Fruit fly (Drosophila melanogaster): ENCODE data around the gene CG9121.

Gene CG9121

dm6 chr2L:5002711-5003402, 48.0 kb downstream of the CG9121 start (continued):
- TF ChIP-seq fu2 (GFP tag; optimal IDR thresholded peaks at IDR 0.05) (no peak), CG11504 (tag; optimal IDR thresholded peaks at IDR 0.05) (peak; percentile 15), maf-S (GFP tag; optimal IDR thresholded peaks at IDR 0.05) (no peak), D19B (GFP tag; optimal IDR thresholded peaks at IDR 0.05) (no peak), BtbVII (GFP tag; optimal IDR thresholded peaks at IDR 0.05) (no peak), sna (GFP tag; IDR thresholded peaks at IDR 0.05; ENCODE audit: partially characterized antibody) (no peak), CG31441 (GFP tag; IDR thresholded peaks at IDR 0.05) (no peak), CG11398 (GFP tag; optimal IDR thresholded peaks at IDR 0.05) (no peak), zen2 (GFP tag; IDR thresholded peaks at IDR 0.05; ENCODE audit: partially characterized antibody) (no peak), CG8478 (optimal IDR thresholded peaks at IDR 0.05) (no peak), pfk (GFP tag; optimal IDR thresholded peaks at IDR 0.05) (no peak), tgo (GFP tag; IDR thresholded peaks at IDR 0.05) (0 out of 3 replicates have a peak, but pooled peaks have one; percentile 13), CG2129 (GFP tag; IDR thresholded peaks at IDR 0.05; ENCODE audit: partially characterized antibody) (no peak), Gug (GFP tag; IDR thresholded peaks at IDR 0.05) (no peak), CG2120 (GFP tag; optimal IDR thresholded peaks at IDR 0.05) (peak; percentile 5), CG4617 (GFP tag; optimal IDR thresholded peaks at IDR 0.05; ENCODE audit: borderline replicate concordance) (no peak), CG34376 (GFP tag; optimal IDR thresholded peaks at IDR 0.05) (no peak), dysf (GFP tag; IDR thresholded peaks at IDR 0.05) (no peak), zfh1 (GFP tag; IDR thresholded peaks at IDR 0.05) (no peak), toy (GFP tag; IDR thresholded peaks at IDR 0.05) (no peak), ftz-f1 (GFP tag; optimal IDR thresholded peaks at IDR 0.05) (no peak), HHEX (GFP tag; optimal IDR thresholded peaks at IDR 0.05) (no peak), br (optimal IDR thresholded peaks at IDR 0.05) (no peak), CG9876 (GFP tag; optimal IDR thresholded peaks at IDR 0.05) (no peak), Scr (GFP tag; IDR thresholded peaks at IDR 0.05; ENCODE audit: partially characterized antibody) (no peak), jing (GFP tag; optimal IDR thresholded peaks at IDR 0.05) (no peak), Mrtf (GFP tag; IDR thresholded peaks at IDR 0.05) (no peak), Hmx (GFP tag; optimal IDR thresholded peaks at IDR 0.05) (no peak), CG7928 (GFP tag; optimal IDR thresholded peaks at IDR 0.05) (no peak), org-1 (GFP tag; optimal IDR thresholded peaks at IDR 0.05) (no peak), CG6765 (GFP tag; optimal IDR thresholded peaks at IDR 0.05) (no peak), Gsc (GFP tag; IDR thresholded peaks at IDR 0.05) (no peak), sqz (GFP tag; optimal IDR thresholded peaks at IDR 0.05) (no peak), CG32532 (GFP tag; IDR thresholded peaks at IDR 0.05) (no peak), CG2875 (GFP tag; optimal IDR thresholded peaks at IDR 0.05) (no peak), tup (GFP tag; optimal IDR thresholded peaks at IDR 0.05) (no peak), psq (GFP tag; optimal IDR thresholded peaks at IDR 0.05) (no peak), lola (GFP tag; optimal IDR thresholded peaks at IDR 0.05) (no peak), Dp (GFP tag; optimal IDR thresholded peaks at IDR 0.05) (no peak), Hr51 (GFP tag; optimal IDR thresholded peaks at IDR 0.05) (no peak), Med (GFP tag) (peak; percentile 27), zfh2 (GFP tag; optimal IDR thresholded peaks at IDR 0.05) (peak; percentile 19), slp2 (GFP tag; optimal IDR thresholded peaks at IDR 0.05) (no peak), usp (GFP tag; optimal IDR thresholded peaks at IDR 0.05) (no peak), tap (tag; optimal IDR thresholded peaks at IDR 0.05) (no peak), lov (optimal IDR thresholded peaks at IDR 0.05) (no peak), lov (GFP tag; IDR thresholded peaks at IDR 0.05) (0 out of 3 replicates have a peak, but pooled peaks have one; percentile 25), Ada2b (GFP tag; IDR thresholded peaks at IDR 0.05) (peak; percentile 38; the same call in 1 of the 2 replicates), CkIIα-i1 (GFP tag; IDR thresholded peaks at IDR 0.05) (no peak), grau (tag; optimal IDR thresholded peaks at IDR 0.05) (peak; percentile 1), Dip3 (GFP tag; optimal IDR thresholded peaks at IDR 0.05) (no peak)

Measured in whole organism, embryonic.